Fruit fly (Drosophila melanogaster): ENCODE measurements around the gene Usp12-46.

DNA sequence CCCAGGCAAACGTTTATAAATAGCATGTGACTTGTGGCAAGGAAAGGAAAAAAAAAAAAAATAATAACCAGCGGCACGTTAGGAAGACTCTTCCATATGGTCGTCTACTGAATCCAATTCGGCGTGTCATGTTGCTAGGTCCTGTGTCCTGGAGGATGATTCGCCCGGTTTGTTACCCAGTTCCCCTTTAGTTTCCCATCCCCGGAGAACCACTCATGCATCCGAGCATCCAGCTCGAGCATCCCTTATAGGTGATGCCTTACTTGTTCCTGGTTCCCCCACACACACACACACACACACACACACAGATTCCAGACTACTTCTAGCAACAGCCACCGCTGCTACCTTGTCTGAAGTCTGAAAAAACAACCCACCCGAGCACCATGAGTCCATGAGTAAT lies 32.8 kb upstream of the Usp12-46 start:
- TF ChIP-seq D1 (tag; optimal IDR thresholded peaks at IDR 0.05) = no peak
- TF ChIP-seq Snoo (tag; optimal IDR thresholded peaks at IDR 0.05) = no peak
- no peak for TF ChIP-seq CG10348 (GFP tag; IDR thresholded peaks at IDR 0.05)
- TF ChIP-seq CG12605 (GFP tag; IDR thresholded peaks at IDR 0.05) = no peak
- no peak for TF ChIP-seq fd96Ca (GFP tag; IDR thresholded peaks at IDR 0.05)
- no peak for TF ChIP-seq CG8301 (tag; optimal IDR thresholded peaks at IDR 0.05)

All from whole organism, pupa.